Worm (Caenorhabditis elegans) whole organism, L2 larva: Measurements from ENCODE around the gene C06E7.2.

Experiments used
- ama-1 ChIP-seq: fragments of 150-350 bp; optimal IDR thresholded peaks from 2 replicates; lab custom pipeline; 2018; ENCODE audit warnings: inconsistent platforms
- egl-27 ChIP-seq: sonication (generic microtip); optimal IDR thresholded peaks from 3 replicates; lab custom pipeline; 2017; ENCODE audit warnings: missing biosample characterization, missing genetic modification reagents, missing genetic modification characterization
- elt-1 ChIP-seq: fragments of 150-350 bp; optimal IDR thresholded peaks from 2 replicates; lab custom pipeline; 2014; ENCODE audit warnings: missing biosample characterization, missing genetic modification characterization
- lin-13 ChIP-seq: fragments of 150-350 bp; optimal IDR thresholded peaks from 2 replicates; lab custom pipeline; 2014; ENCODE audit warnings: missing biosample characterization, missing genetic modification reagents, missing genetic modification characterization
- lsy-2 ChIP-seq, 2 experiments: fragments of 150-350 bp in 1 of 2; sonication (generic microtip) in 1 of 2; optimal IDR thresholded peaks; 2 replicates each; lab custom pipeline; 2014 to 2017; ENCODE audit warnings: missing biosample characterization in 2 of 2, missing genetic modification characterization in 2 of 2
- mdl-1 ChIP-seq, 2 experiments: fragments of 150-350 bp in 1 of 2; sonication (generic microtip) in 1 of 2; optimal IDR thresholded peaks; 2 replicates each; lab custom pipeline; 2017; ENCODE audit warnings: missing biosample characterization in 2 of 2, missing genetic modification characterization in 2 of 2
- nhr-23 ChIP-seq: fragments of 150-350 bp; optimal IDR thresholded peaks from 2 replicates; lab custom pipeline; 2014; ENCODE audit warnings: missing biosample characterization, missing genetic modification reagents, missing genetic modification characterization
- nhr-77 ChIP-seq: fragments of 150-350 bp; optimal IDR thresholded peaks from 2 replicates; lab custom pipeline; 2014; ENCODE audit warnings: missing biosample characterization, missing genetic modification characterization
- unc-62 ChIP-seq: fragments of 150-350 bp; optimal IDR thresholded peaks from 2 replicates; lab custom pipeline; 2014; ENCODE audit warnings: missing biosample characterization, missing genetic modification reagents, missing genetic modification characterization

ce11 chrIV:5867189-5867588, 27.9 kb downstream of the C06E7.2 start, which contains the start of gene C06E7.88:
- TF ChIP-seq lin-13 (GFP tag; lab: Kevin White, UChicago) (no peak), elt-1 (tag; lab: Kevin White, UChicago) (no peak), unc-62 (GFP tag; lab: Kevin White, UChicago) (no peak), ama-1 (no peak), lsy-2 (tag; optimal IDR thresholded peaks at IDR 0.05; lab: Kevin White, UChicago) (no peak), mdl-1 (tag; optimal IDR thresholded peaks at IDR 0.05; lab: Kevin White, UChicago) (no peak), egl-27 (tag; lab: Kevin White, UChicago) (no peak), nhr-23 (tag; lab: Kevin White, UChicago) (no peak), nhr-77 (tag; lab: Kevin White, UChicago) (no peak)
